Fruit fly (Drosophila melanogaster) whole organism: ENCODE data around the gene CG31798.

Experiments
- CG8478 ChIP-seq: fragments of >200 bp; optimal IDR thresholded peaks from 2 replicates; lab custom pipeline; 2018; ENCODE audit warnings: inconsistent platforms
- Dll ChIP-seq: fragments of >200 bp; optimal IDR thresholded peaks from 2 replicates; lab custom pipeline; 2017
- EcR ChIP-seq, 2 experiments: fragments of >200 bp; optimal IDR thresholded peaks; 2 replicates each; lab custom pipeline; 2017; ENCODE audit warnings: missing biosample characterization in 2 of 2, missing genetic modification characterization in 2 of 2, missing genetic modification reagents in 2 of 2
- pan ChIP-seq: fragments of >200 bp; optimal IDR thresholded peaks from 2 replicates; lab custom pipeline; 2017
- psq ChIP-seq: fragments of >200 bp; optimal IDR thresholded peaks from 2 replicates; lab custom pipeline; 2017
- usp ChIP-seq: fragments of >200 bp; optimal IDR thresholded peaks from 2 replicates; lab custom pipeline; 2017; ENCODE audit warnings: missing biosample characterization, missing genetic modification characterization, mixed read lengths

The CG31798 gene

DNA sequence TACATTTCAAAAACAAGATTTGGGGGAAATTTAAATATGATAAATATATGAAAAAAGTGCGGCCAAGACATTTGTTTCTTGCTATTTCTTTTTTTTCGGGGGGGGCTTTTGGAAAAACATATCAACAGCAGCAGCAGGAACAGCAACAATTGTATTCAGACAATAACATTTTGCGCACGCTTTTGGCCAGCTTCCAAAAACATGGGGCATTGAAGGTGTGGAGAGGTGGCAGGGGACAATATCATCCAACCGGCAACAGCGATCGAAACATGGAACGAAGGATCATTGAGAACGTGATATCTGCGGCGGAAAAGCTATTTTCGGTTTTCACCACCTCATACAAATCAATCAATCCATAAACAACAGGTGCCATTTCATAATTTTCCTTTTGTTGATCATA lies 8.0 kb downstream of the CG31798 start:
- TF ChIP-seq psq (lab: Kevin White, UChicago) (no peak), Dll (lab: Kevin White, UChicago) (no peak), usp (GFP tag; lab: Kevin White, UChicago) (no peak), pan (lab: Kevin White, UChicago) (no peak), EcR (GFP tag; optimal IDR thresholded peaks at IDR 0.05; lab: Kevin White, UChicago) (no peak), CG8478 (no peak)

DNA sequence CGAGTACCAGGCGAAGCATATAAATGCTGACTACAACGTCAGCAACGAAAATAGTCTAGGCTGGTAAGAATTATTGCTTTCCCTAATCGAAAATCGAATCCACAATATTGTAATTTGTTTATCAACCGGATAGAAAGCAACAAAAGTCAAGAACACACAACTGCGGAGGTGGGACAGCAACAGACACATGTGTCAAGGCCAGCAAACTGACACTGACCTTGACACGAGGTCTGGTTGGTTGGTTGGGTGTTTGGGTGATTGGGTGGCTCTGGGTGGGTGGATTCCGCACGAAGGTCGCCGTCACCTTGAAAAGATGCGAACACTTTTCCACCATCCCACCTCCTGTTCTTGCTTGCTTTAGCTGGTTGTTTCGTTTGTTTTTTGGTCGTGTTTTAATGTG lies 8.7 kb downstream of the CG31798 start:
- no peak for TF ChIP-seq usp (GFP tag; lab: Kevin White, UChicago)
- TF ChIP-seq psq (lab: Kevin White, UChicago): no peak
- TF ChIP-seq CG8478: no peak
- TF ChIP-seq pan (lab: Kevin White, UChicago): no peak

DNA sequence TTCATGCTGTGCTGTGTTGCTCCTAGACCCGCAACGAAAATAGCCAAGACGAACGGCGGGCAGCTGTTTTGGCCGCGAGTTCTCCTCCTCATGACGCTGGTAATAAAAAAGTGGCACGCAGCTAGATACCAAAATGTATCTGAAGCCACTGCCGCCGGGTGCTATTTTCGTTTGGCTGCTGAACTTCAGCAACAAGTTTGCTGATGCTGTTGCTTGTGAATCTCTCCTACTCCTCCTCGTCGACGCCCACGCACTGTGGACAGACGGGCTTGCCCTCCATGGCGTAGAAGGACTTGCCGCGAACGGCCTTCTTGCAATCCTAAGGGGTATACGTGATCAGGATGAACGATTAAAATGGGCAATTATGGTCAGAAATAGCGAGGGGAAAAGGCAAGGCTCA lies 9.4 kb downstream of the CG31798 start:
- TF ChIP-seq Dll (lab: Kevin White, UChicago) (no peak), EcR (GFP tag; optimal IDR thresholded peaks at IDR 0.05; lab: Kevin White, UChicago) (no peak), usp (GFP tag; lab: Kevin White, UChicago) (no peak), CG8478 (no peak), psq (lab: Kevin White, UChicago) (no peak), pan (lab: Kevin White, UChicago) (no peak)

DNA sequence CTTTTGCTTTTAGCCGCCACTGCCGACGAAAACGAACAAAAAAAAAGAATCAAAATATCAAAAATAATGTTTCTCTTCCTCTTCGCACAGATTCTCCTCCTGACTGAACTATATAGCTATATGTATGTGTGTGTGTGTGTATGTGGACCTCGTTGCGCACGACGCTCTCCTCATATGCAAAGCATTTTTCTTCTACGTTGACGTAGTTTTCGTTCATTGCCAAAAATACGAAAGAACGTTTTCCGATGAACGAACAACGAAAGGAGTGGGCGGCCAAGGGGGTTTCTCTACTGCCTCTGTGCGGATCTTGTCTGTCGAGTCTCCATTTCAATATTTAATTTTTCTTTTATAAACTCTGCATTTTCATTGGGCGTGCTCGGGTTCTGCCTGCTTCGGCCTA lies 10.8 kb downstream of the CG31798 start:
- TF ChIP-seq usp (GFP tag; lab: Kevin White, UChicago): no peak
- TF ChIP-seq psq (lab: Kevin White, UChicago): no peak
- TF ChIP-seq Dll (lab: Kevin White, UChicago): no peak
- no peak for TF ChIP-seq CG8478
- no peak for TF ChIP-seq pan (lab: Kevin White, UChicago)
- TF ChIP-seq EcR (GFP tag; optimal IDR thresholded peaks at IDR 0.05; lab: Kevin White, UChicago): no peak

DNA sequence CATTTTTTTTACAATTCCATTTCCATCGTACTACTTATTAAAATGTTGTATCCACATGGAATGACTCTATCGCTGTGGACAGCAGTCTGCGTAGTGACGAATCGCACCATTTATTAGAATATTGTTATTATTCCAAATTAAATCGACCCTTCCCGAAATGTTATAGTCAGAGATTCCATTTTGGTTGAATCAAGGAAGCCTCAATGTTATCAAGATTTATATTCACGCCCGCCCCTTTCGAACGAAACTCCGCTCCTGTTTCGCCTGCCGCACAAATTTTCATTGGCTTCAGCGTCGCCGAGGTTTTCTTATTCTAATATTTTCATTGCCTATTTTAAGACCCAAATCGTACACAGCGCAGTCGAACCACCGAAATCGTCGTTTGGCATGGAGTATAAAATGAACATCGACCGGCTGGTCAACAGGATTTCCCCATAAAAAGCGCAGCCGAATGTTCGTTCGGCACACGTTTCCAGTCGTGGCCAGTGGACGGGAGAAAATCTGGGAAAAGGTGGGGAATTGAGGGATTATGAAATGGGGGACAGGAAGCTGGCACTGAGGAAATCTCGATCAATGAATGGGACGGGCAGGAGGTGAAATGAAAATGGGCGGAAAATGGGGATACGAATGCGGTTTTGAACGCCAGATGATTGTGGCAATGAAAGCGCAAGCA lies 11.9 kb downstream of the CG31798 start:
- TF ChIP-seq EcR (GFP tag; optimal IDR thresholded peaks at IDR 0.05; lab: Kevin White, UChicago) (no peak), CG8478 (no peak)

DNA sequence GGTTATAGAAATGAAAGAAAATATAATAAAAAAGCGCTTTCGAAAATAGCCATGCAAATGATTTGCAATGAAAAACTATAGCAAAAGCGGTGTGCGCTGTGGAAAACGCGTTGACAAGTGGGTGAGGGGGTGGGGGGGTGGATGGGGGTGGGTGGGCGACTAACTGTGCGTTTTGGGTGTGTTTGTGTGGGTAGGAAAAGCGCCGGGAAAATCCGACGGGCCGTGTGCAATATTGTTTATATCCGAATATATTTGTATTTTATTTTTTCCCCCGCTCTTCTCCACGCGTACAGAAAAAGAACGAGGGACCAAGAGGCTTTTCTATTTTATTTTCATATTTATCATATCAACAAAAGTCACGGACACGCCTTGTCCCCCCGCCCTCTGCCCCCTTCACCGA lies 12.5 kb downstream of the CG31798 start:
- TF ChIP-seq pan (lab: Kevin White, UChicago) (no peak), CG8478 (no peak), usp (GFP tag; lab: Kevin White, UChicago) (no peak), EcR (GFP tag; optimal IDR thresholded peaks at IDR 0.05; lab: Kevin White, UChicago) (no peak), psq (lab: Kevin White, UChicago) (no peak), Dll (lab: Kevin White, UChicago) (no peak)

DNA sequence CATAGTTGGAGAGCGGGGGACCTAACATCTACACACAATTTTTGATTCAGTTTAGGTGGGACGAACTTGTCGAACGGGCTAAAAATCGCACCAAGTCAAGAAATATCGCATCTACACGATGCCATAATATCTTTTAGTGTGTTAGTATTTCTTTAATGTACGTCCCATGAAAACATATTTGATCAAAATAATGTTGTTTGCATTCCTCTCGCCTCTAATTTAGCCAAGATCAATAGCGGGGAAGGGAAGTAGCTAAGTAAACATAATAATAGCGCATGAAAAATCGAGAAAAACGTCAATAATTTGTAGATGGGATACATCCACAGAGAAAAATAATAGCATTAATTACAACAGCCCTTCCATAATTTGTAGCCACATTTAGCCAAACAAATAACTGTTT lies 18.0 kb downstream of the CG31798 start:
- TF ChIP-seq psq (lab: Kevin White, UChicago): no peak
- no peak for TF ChIP-seq pan (lab: Kevin White, UChicago)
- TF ChIP-seq EcR (GFP tag; optimal IDR thresholded peaks at IDR 0.05; lab: Kevin White, UChicago): no peak
- no peak for TF ChIP-seq CG8478
- no peak for TF ChIP-seq usp (GFP tag; lab: Kevin White, UChicago)
- TF ChIP-seq Dll (lab: Kevin White, UChicago): no peak

DNA sequence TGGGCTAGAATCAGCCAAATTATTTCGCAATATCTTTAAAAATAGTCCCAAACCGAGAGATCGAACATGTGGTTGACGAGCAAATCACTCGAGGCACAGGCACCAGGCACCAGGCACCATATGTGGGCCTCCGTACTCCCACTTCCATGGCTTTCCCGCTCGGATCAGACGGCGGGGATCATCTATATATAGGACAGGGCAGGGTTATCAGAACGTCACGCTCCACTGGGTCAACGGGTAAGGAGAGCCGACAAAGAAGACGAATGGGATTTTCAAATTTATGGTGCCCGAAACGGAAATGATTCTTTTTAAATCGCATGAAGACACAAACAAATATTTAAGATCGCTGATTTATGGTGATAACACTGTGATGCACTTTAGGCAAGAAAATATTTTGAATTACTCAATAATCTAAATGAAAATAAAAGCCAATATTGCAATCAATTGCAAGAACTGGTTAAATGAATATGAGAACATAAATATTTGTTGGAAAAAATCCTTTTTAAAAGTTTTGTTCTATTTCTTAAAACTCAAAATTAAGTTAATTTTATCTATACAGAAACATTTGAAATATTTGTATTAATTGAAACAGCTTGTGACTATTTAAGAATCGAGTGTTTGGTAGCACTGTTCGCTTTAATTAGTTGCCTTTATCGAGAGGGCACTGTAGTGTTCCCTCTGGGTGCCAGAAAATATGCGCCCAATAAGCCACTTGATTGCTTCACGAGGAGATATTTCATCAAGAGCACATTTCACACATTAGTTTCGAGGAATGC lies 19.3 kb downstream of the CG31798 start:
- TF ChIP-seq Dll (lab: Kevin White, UChicago): no peak
- TF ChIP-seq psq (lab: Kevin White, UChicago): no peak
- no peak for TF ChIP-seq pan (lab: Kevin White, UChicago)
- no peak for TF ChIP-seq usp (GFP tag; lab: Kevin White, UChicago)
- no peak for TF ChIP-seq EcR (GFP tag; optimal IDR thresholded peaks at IDR 0.05; lab: Kevin White, UChicago)
- TF ChIP-seq CG8478: no peak

DNA sequence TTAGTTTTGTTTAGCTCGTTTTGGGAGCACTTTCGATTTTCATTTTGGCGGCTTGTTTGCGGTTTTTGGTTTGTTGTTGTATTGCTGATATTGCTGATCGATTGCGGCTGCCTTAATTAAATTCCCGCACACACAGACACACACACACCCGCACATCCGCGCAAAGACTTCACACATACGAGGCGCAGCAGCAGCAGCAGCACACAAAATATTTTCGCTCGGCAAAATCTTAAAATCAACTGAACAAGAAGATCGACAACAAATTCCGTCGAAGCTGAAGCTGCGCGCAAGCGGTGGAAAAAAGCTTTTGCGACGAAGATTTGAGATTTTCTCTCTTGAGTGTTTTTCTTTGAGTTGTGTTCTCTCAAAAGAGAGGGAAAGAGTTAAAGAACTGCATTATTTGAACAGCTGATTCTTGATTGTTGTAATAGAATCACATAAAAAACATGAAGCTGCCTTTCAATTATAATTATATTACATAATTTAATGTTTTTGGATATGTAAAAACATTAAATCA lies 20.3 kb downstream of the CG31798 start:
- TF ChIP-seq psq (lab: Kevin White, UChicago) (no peak), pan (lab: Kevin White, UChicago) (no peak), Dll (lab: Kevin White, UChicago) (no peak), EcR (GFP tag; optimal IDR thresholded peaks at IDR 0.05; lab: Kevin White, UChicago) (no peak)

DNA sequence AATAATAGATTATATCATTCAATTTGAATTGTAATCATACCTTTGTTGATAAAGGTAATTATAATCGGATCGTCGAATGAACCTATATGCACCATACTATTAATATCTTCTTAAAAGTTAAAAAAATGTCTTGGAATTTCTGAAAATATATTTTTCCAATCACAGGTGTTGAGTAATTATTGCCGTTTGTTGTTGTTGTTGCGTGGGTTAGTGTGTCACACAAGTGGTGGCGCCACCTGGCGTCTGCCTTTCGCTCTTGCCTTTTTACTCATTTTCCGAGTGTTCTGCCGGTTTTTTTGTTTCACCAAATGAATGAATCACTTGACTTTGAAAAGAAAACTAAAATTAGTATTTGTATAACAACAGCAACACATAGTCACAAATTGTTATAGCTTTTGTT lies 21.2 kb downstream of the CG31798 start:
- TF ChIP-seq pan (lab: Kevin White, UChicago) (no peak), CG8478 (no peak), psq (lab: Kevin White, UChicago) (no peak), Dll (lab: Kevin White, UChicago) (no peak), usp (GFP tag; lab: Kevin White, UChicago) (no peak), EcR (GFP tag; optimal IDR thresholded peaks at IDR 0.05; lab: Kevin White, UChicago) (no peak)

DNA sequence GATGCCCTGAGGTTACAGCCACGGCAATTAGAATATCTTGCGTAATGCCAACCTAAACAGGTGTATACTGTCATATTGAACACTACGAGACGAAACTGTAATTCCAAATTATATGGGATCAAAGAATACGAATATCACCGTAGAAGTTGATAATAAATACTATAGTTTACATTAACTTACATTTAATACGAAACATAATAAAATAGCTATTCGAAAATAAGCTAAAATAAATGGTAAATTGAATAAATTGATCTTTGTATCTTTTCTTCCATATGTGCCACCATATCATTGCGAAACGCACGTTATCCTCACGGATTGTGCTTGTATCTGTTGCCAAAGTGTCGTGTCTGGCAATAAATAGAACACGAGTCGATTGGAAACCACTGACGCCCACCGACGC lies 21.9 kb downstream of the CG31798 start:
- TF ChIP-seq EcR (GFP tag; optimal IDR thresholded peaks at IDR 0.05; lab: Kevin White, UChicago) (no peak), Dll (lab: Kevin White, UChicago) (no peak), psq (lab: Kevin White, UChicago) (no peak), pan (lab: Kevin White, UChicago) (no peak), CG8478 (no peak), usp (GFP tag; lab: Kevin White, UChicago) (no peak)
